Fruit fly (Drosophila melanogaster) whole organism, embryonic: ENCODE results near the gene CG5068.

Experiments used
- Atf6 ChIP-seq: fragments of 200-800 bp; sonication (Bioruptor generic); IDR thresholded peaks from 2 replicates; pipeline ENCODE4 v1.3.6; 2022; ENCODE audit warnings: missing biosample characterization, missing genetic modification characterization
- B-H2 ChIP-seq: fragments of 200-800 bp; sonication (Bioruptor generic); optimal IDR thresholded peaks from 2 replicates; lab custom pipeline; 2018; ENCODE audit warnings: missing biosample characterization, mild to moderate bottlenecking, missing genetic modification characterization
- CG10366 ChIP-seq: fragments of 200-800 bp; sonication (Bioruptor generic); IDR thresholded peaks from 2 replicates; pipeline ENCODE4 v1.3.6; 2022; ENCODE audit warnings: missing biosample characterization, missing genetic modification characterization
- CG10431 ChIP-seq: fragments of 200-800 bp; sonication (Bioruptor generic); optimal IDR thresholded peaks from 3 replicates; lab custom pipeline; 2018; ENCODE audit warnings: missing biosample characterization, mild to moderate bottlenecking, missing genetic modification characterization
- CG10654 ChIP-seq: fragments of 200-800 bp; sonication (Bioruptor generic); optimal IDR thresholded peaks from 2 replicates; lab custom pipeline; 2016; ENCODE audit warnings: missing biosample characterization, missing genetic modification characterization
- CG11696 ChIP-seq: fragments of 200-800 bp; sonication (Bioruptor generic); IDR thresholded peaks from 2 replicates; pipeline ENCODE4 v1.3.6; 2022; ENCODE audit warnings: missing biosample characterization, missing genetic modification characterization
- CG12219 ChIP-seq: fragments of 200-800 bp; sonication (Bioruptor generic); optimal IDR thresholded peaks from 3 replicates; lab custom pipeline; 2018; ENCODE audit warnings: missing biosample characterization, mild to moderate bottlenecking, missing genetic modification characterization
- CG12299 ChIP-seq: fragments of 200-800 bp; sonication (Bioruptor generic); optimal IDR thresholded peaks from 2 replicates; lab custom pipeline; 2018; ENCODE audit warnings: missing biosample characterization, mild to moderate bottlenecking, missing genetic modification characterization
- CG13287 ChIP-seq: fragments of 200-800 bp; sonication (Bioruptor generic); IDR thresholded peaks from 2 replicates; pipeline ENCODE4 v1.3.6; 2022; ENCODE audit warnings: missing biosample characterization, missing genetic modification characterization; ENCODE audit not compliant: partially characterized antibody
- CG13424 ChIP-seq: fragments of 200-800 bp; sonication (Bioruptor generic); optimal IDR thresholded peaks from 2 replicates; lab custom pipeline; 2019; ENCODE audit warnings: missing biosample characterization, mild to moderate bottlenecking, missing genetic modification characterization, moderate library complexity
- CG15011 ChIP-seq: fragments of 200-800 bp; sonication (Bioruptor generic); optimal IDR thresholded peaks from 3 replicates; lab custom pipeline; 2018; ENCODE audit warnings: missing biosample characterization, mild to moderate bottlenecking, missing genetic modification characterization
- CG16779 ChIP-seq: fragments of 200-800 bp; sonication (Bioruptor generic); IDR thresholded peaks from 2 replicates; pipeline ENCODE4 v1.3.6; 2022; ENCODE audit warnings: missing biosample characterization, missing genetic modification characterization
- CG18599 ChIP-seq: fragments of 200-800 bp; sonication (Bioruptor generic); optimal IDR thresholded peaks from 3 replicates; lab custom pipeline; 2017; ENCODE audit warnings: missing biosample characterization, missing genetic modification characterization, mild to moderate bottlenecking, moderate library complexity, missing genetic modification reagents
- CG18619 ChIP-seq: fragments of 200-800 bp; sonication (Bioruptor generic); optimal IDR thresholded peaks from 3 replicates; lab custom pipeline; 2017; ENCODE audit warnings: missing biosample characterization, mild to moderate bottlenecking, missing genetic modification characterization
- CG2712 ChIP-seq: fragments of 200-800 bp; optimal IDR thresholded peaks from 3 replicates; lab custom pipeline; 2019; ENCODE audit warnings: missing biosample characterization, mild to moderate bottlenecking, missing genetic modification characterization, moderate library complexity
- CG30403 ChIP-seq: fragments of 200-800 bp; sonication (Bioruptor generic); optimal IDR thresholded peaks from 3 replicates; lab custom pipeline; 2016; ENCODE audit warnings: missing biosample characterization, missing genetic modification characterization
- CG31365 ChIP-seq: fragments of 200-800 bp; sonication (Bioruptor generic); optimal IDR thresholded peaks from 2 replicates; lab custom pipeline; 2018; ENCODE audit warnings: missing biosample characterization, mild to moderate bottlenecking, missing genetic modification characterization
- CG3407 ChIP-seq: fragments of 200-800 bp; sonication (Bioruptor generic); optimal IDR thresholded peaks from 2 replicates; lab custom pipeline; 2018; ENCODE audit warnings: missing biosample characterization, mild to moderate bottlenecking, missing genetic modification characterization
- CG5180 ChIP-seq: fragments of 200-800 bp; sonication (Bioruptor generic); optimal IDR thresholded peaks from 3 replicates; lab custom pipeline; 2017; ENCODE audit warnings: missing biosample characterization, missing genetic modification characterization, mild to moderate bottlenecking, moderate library complexity, missing genetic modification reagents
- CG5245 ChIP-seq: fragments of 200-800 bp; sonication (Bioruptor generic); optimal IDR thresholded peaks from 3 replicates; lab custom pipeline; 2016; ENCODE audit warnings: missing biosample characterization, missing genetic modification characterization
- CG8359 ChIP-seq: fragments of 200-800 bp; sonication (Bioruptor generic); optimal IDR thresholded peaks from 2 replicates; lab custom pipeline; 2017; ENCODE audit warnings: missing biosample characterization, mild to moderate bottlenecking, missing genetic modification characterization, borderline replicate concordance
- D19A ChIP-seq: fragments of 200-800 bp; optimal IDR thresholded peaks from 3 replicates; lab custom pipeline; 2019; ENCODE audit warnings: missing biosample characterization, mild to moderate bottlenecking, missing genetic modification characterization, moderate library complexity
- Dek ChIP-seq: fragments of 200-800 bp; sonication (Bioruptor generic); optimal IDR thresholded peaks from 3 replicates; lab custom pipeline; 2019; ENCODE audit warnings: missing biosample characterization, mild to moderate bottlenecking, missing genetic modification characterization, moderate library complexity
- HHEX ChIP-seq: fragments of 200-800 bp; sonication (Bioruptor generic); optimal IDR thresholded peaks from 3 replicates; lab custom pipeline; 2017; ENCODE audit warnings: missing biosample characterization, mild to moderate bottlenecking, missing genetic modification characterization, missing genetic modification reagents
- Hr3 ChIP-seq: fragments of 200-800 bp; sonication (Bioruptor generic); optimal IDR thresholded peaks from 3 replicates; lab custom pipeline; 2016; ENCODE audit warnings: missing biosample characterization, missing genetic modification characterization
- Hr51 ChIP-seq, 2 experiments: fragments of 200-800 bp; sonication (Bioruptor generic); optimal IDR thresholded peaks; 2 replicates in 1 of 2; 3 replicates in 1 of 2; lab custom pipeline; 2016 to 2018; ENCODE audit warnings: missing biosample characterization in 2 of 2, missing genetic modification characterization in 2 of 2, mild to moderate bottlenecking in 1 of 2, moderate library complexity in 1 of 2
- Jarid2 ChIP-seq: fragments of 200-800 bp; sonication (Bioruptor generic); optimal IDR thresholded peaks from 3 replicates; lab custom pipeline; 2017; ENCODE audit warnings: mild to moderate bottlenecking, missing biosample characterization, missing genetic modification reagents, missing genetic modification characterization
- MTF-1 ChIP-seq: fragments of 200-800 bp; sonication (Bioruptor generic); optimal IDR thresholded peaks from 2 replicates; lab custom pipeline; 2018; ENCODE audit warnings: missing biosample characterization, mild to moderate bottlenecking, missing genetic modification characterization, borderline replicate concordance
- Mad ChIP-seq: fragments of 200-800 bp; sonication (Bioruptor generic); optimal IDR thresholded peaks from 2 replicates; lab custom pipeline; 2016; ENCODE audit warnings: missing biosample characterization, missing genetic modification characterization
- Sox100B ChIP-seq: fragments of 200-800 bp; sonication (Bioruptor generic); optimal IDR thresholded peaks from 3 replicates; lab custom pipeline; 2018; ENCODE audit warnings: missing biosample characterization, mild to moderate bottlenecking, missing genetic modification characterization
- Stat92E ChIP-seq, 3 experiments: fragments of >200 bp in 2 of 3; fragments of 200-800 bp in 1 of 3; sonication (Bioruptor generic) in 1 of 3; optimal IDR thresholded peaks; 2 replicates each; lab custom pipeline; 2017 to 2019; ENCODE audit warnings: missing biosample characterization in 3 of 3, missing genetic modification characterization in 3 of 3, mild to moderate bottlenecking in 1 of 3, moderate library complexity in 1 of 3
- al ChIP-seq: fragments of 200-800 bp; sonication (Bioruptor generic); IDR thresholded peaks from 2 replicates; pipeline ENCODE4 v1.3.6; 2022; ENCODE audit warnings: missing biosample characterization, missing genetic modification characterization
- disco-r ChIP-seq: fragments of 200-800 bp; sonication (Bioruptor generic); optimal IDR thresholded peaks from 2 replicates; lab custom pipeline; 2016; ENCODE audit warnings: missing biosample characterization, missing genetic modification characterization
- gcm ChIP-seq: fragments of 200-800 bp; sonication (Bioruptor generic); optimal IDR thresholded peaks from 2 replicates; lab custom pipeline; 2019; ENCODE audit warnings: missing biosample characterization, mild to moderate bottlenecking, missing genetic modification characterization, moderate library complexity
- her ChIP-seq: fragments of 200-800 bp; sonication (Bioruptor generic); optimal IDR thresholded peaks from 2 replicates; lab custom pipeline; 2016; ENCODE audit warnings: missing biosample characterization, missing genetic modification characterization
- nau ChIP-seq: fragments of 200-800 bp; sonication (Bioruptor generic); optimal IDR thresholded peaks from 3 replicates; lab custom pipeline; 2017; ENCODE audit warnings: missing biosample characterization, mild to moderate bottlenecking, missing genetic modification characterization, missing genetic modification reagents
- oc ChIP-seq: fragments of 200-800 bp; sonication (Bioruptor generic); optimal IDR thresholded peaks from 2 replicates; lab custom pipeline; 2018; ENCODE audit warnings: missing biosample characterization, mild to moderate bottlenecking, missing genetic modification characterization, moderate library complexity
- pnt ChIP-seq: fragments of 200-800 bp; sonication (Bioruptor generic); optimal IDR thresholded peaks from 3 replicates; lab custom pipeline; 2016; ENCODE audit warnings: missing biosample characterization, missing genetic modification characterization
- pum ChIP-seq: fragments of 200-800 bp; sonication (Bioruptor generic); optimal IDR thresholded peaks from 2 replicates; lab custom pipeline; 2016; ENCODE audit warnings: missing biosample characterization, missing genetic modification characterization
- ro ChIP-seq: fragments of 200-800 bp; sonication (Bioruptor generic); IDR thresholded peaks from 2 replicates; pipeline ENCODE4 v1.3.6; 2022; ENCODE audit warnings: missing biosample characterization, missing genetic modification characterization
- sens-2 ChIP-seq: fragments of 200-800 bp; sonication (Bioruptor generic); IDR thresholded peaks from 2 replicates; pipeline ENCODE4 v1.3.6; 2022; ENCODE audit warnings: missing biosample characterization, missing genetic modification characterization
- slou ChIP-seq: fragments of 200-800 bp; sonication (Bioruptor generic); optimal IDR thresholded peaks from 3 replicates; lab custom pipeline; 2016; ENCODE audit warnings: missing biosample characterization, missing genetic modification characterization
- so ChIP-seq: fragments of 200-800 bp; sonication (Bioruptor generic); IDR thresholded peaks from 3 replicates; pipeline ENCODE4 v1.3.6; 2022; ENCODE audit warnings: missing biosample characterization, missing genetic modification characterization
- sug ChIP-seq: fragments of 200-800 bp; optimal IDR thresholded peaks from 2 replicates; lab custom pipeline; 2019; ENCODE audit warnings: missing biosample characterization, mild to moderate bottlenecking, missing genetic modification characterization, moderate library complexity
- toy ChIP-seq: fragments of 200-800 bp; sonication (Bioruptor generic); IDR thresholded peaks from 2 replicates; pipeline ENCODE4 v1.3.6; 2022; ENCODE audit warnings: missing biosample characterization, missing genetic modification characterization
- tx ChIP-seq: fragments of 200-800 bp; sonication (Bioruptor generic); optimal IDR thresholded peaks from 2 replicates; lab custom pipeline; 2016; ENCODE audit warnings: missing biosample characterization, missing genetic modification characterization
- vnd ChIP-seq: fragments of 200-800 bp; sonication (Bioruptor generic); IDR thresholded peaks from 3 replicates; pipeline ENCODE4 v1.3.6; 2022; ENCODE audit warnings: missing biosample characterization, missing genetic modification characterization; ENCODE audit not compliant: partially characterized antibody
- zf30C ChIP-seq: fragments of 200-800 bp; sonication (Bioruptor generic); optimal IDR thresholded peaks from 3 replicates; lab custom pipeline; 2018; ENCODE audit warnings: missing biosample characterization, mild to moderate bottlenecking, missing genetic modification characterization

Gene CG5068

dm6 chr3L:8953199-8953956 is 33.1 kb upstream of the CG5068 start (continued):
- peak; percentile 59 for TF ChIP-seq CG5180 (GFP tag; lab: Kevin White, UChicago)
- TF ChIP-seq Jarid2 (GFP tag; lab: Kevin White, UChicago), result peak; percentile 66
- no peak for TF ChIP-seq CG31365
- no peak for TF ChIP-seq CG10366 (GFP tag; lab: Robert Waterston, UW)
- peak; percentile 68 for TF ChIP-seq CG12299
- TF ChIP-seq pum (GFP tag; lab: Kevin White, UChicago), result peak; percentile 57
- TF ChIP-seq B-H2 (GFP tag; lab: Kevin White, UChicago), result peak; percentile 18
- TF ChIP-seq disco-r (GFP tag; lab: Kevin White, UChicago), result peak; percentile 57
- 0 out of 2 replicates have a peak, but pooled peaks have one; percentile 17 for TF ChIP-seq Atf6 (GFP tag; lab: Robert Waterston, UW)
- peak; percentile 56 for TF ChIP-seq CG12219 (GFP tag; lab: Kevin White, UChicago)
- TF ChIP-seq ro (GFP tag; lab: Robert Waterston, UW), result no peak
- peak in 1 of 3 experiments; percentile 36 for TF ChIP-seq Stat92E (GFP tag; optimal IDR thresholded peaks at IDR 0.05; lab: Kevin White, UChicago)
- peak; percentile 48 for TF ChIP-seq Mad (GFP tag; lab: Kevin White, UChicago)
- no peak for TF ChIP-seq CG5245
- TF ChIP-seq CG3407 (GFP tag; lab: Kevin White, UChicago), result peak; percentile 65
- peak; percentile 26; the same call in 1 of the 3 replicates for TF ChIP-seq vnd
- TF ChIP-seq slou, result no peak
- peak; percentile 25 for TF ChIP-seq MTF-1 (GFP tag; lab: Kevin White, UChicago)
- no peak for TF ChIP-seq pnt (GFP tag; lab: Kevin White, UChicago)
- peak; percentile 57 for TF ChIP-seq CG15011
- TF ChIP-seq CG8359 (GFP tag; lab: Kevin White, UChicago), result peak; percentile 34
- peak; percentile 4 for TF ChIP-seq CG10654 (GFP tag; lab: Kevin White, UChicago)
- TF ChIP-seq D19A (tag; lab: Kevin White, UChicago), result peak; percentile 75
- TF ChIP-seq zf30C (GFP tag; lab: Kevin White, UChicago), result no peak
- peak; percentile 36 for TF ChIP-seq Hr3 (GFP tag; lab: Kevin White, UChicago)
- no peak for TF ChIP-seq CG16779 (GFP tag; lab: Robert Waterston, UW)
- TF ChIP-seq CG30403 (GFP tag; lab: Kevin White, UChicago), result peak; percentile 73
- TF ChIP-seq gcm, result peak; percentile 60
- TF ChIP-seq Dek (tag; lab: Kevin White, UChicago), result peak; percentile 74
- peak; percentile 50 for TF ChIP-seq tx (GFP tag; lab: Kevin White, UChicago)
- TF ChIP-seq toy (GFP tag; lab: Robert Waterston, UW), result no peak
- peak; percentile 72 for TF ChIP-seq CG2712 (tag; lab: Kevin White, UChicago)
- TF ChIP-seq Hr51 (GFP tag; optimal IDR thresholded peaks at IDR 0.05; lab: Kevin White, UChicago), result peak in 1 of 2 experiments; percentile 82
- peak; percentile 53 for TF ChIP-seq CG18619 (GFP tag; lab: Kevin White, UChicago)
- peak; percentile 27 for TF ChIP-seq oc (tag; lab: Kevin White, UChicago)
- peak; percentile 64 for TF ChIP-seq sug (tag; lab: Kevin White, UChicago)
- peak; percentile 60 for TF ChIP-seq nau (GFP tag; lab: Kevin White, UChicago)
- TF ChIP-seq CG11696 (GFP tag; lab: Robert Waterston, UW), result no peak
- peak; percentile 84 for TF ChIP-seq Sox100B (GFP tag; lab: Kevin White, UChicago)
- TF ChIP-seq CG10431, result peak; percentile 24
- no peak for TF ChIP-seq her
- TF ChIP-seq CG18599 (GFP tag; lab: Kevin White, UChicago), result peak; percentile 82
- TF ChIP-seq al, result 0 out of 2 replicates have a peak, but pooled peaks have one; percentile 38
- TF ChIP-seq so (GFP tag; lab: Robert Waterston, UW), result no peak
- TF ChIP-seq CG13287 (GFP tag; lab: Robert Waterston, UW), result peak; percentile 30
- TF ChIP-seq CG13424 (tag; lab: Kevin White, UChicago), result peak; percentile 77
- peak; percentile 75 for TF ChIP-seq HHEX (GFP tag; lab: Kevin White, UChicago)
- TF ChIP-seq sens-2 (GFP tag; lab: Robert Waterston, UW), result no peak; the same call in 1 of the 2 replicates
